Worm (Caenorhabditis elegans) whole organism, L4 larva: ENCODE measurements around the gene fbxa-102.

Experiments used
- R02D3.7 ChIP-seq: fragments of 150-350 bp; sonication (generic microtip); optimal IDR thresholded peaks from 3 replicates; lab custom pipeline; 2014; ENCODE audit warnings: missing biosample characterization, missing genetic modification characterization
- ctbp-1 ChIP-seq: fragments of 200-800 bp; sonication (Bioruptor generic); IDR thresholded peaks from 2 replicates; pipeline ENCODE4 v1.3.6; 2022; ENCODE audit warnings: missing genetic modification reagents, missing genetic modification characterization, missing compliant biosample characterization

DNA sequence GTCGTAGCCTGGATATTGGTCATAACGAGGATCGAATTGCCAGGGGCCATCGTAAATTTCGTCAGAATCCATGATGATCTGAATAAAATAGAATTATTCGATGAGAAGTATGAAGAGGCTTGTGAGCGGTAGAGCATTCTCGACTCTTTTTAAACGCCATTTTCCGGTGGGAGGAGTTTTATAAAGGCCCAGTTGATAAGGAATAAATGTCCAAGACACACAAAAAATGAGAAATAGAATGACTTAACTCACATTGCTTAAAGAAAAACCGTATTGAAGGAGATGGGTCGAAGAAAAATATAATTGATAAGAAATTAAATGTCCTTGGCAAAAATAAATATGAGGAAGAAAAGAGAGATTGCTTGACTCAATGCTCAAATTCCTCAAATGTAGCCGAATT, 24.5 kb downstream of the fbxa-102 start, which contains the start of gene F20E11.17:
- TF ChIP-seq R02D3.7 (tag; lab: Kevin White, UChicago) (no peak), ctbp-1 (GFP tag; lab: Robert Waterston, UW) (no peak)
